Worm (Caenorhabditis elegans): ENCODE results near the gene bath-47.
"Not testable (repeated sequence)": the region's sequence is repeated elsewhere in the genome, so short reads cannot be mapped to it uniquely, and the experiment has no call there.

bath-47 gene

ce11 chrII:1636392-1636791 lies 34.8 kb downstream of the bath-47 start, which contains the start of gene srg-20:
srg-20 (plus strand) TSS chrII:1636692.
- not testable (repeated sequence) for TF ChIP-seq lsy-12, eor-1, mml-1 (tag; optimal IDR thresholded peaks at IDR 0.05)

ce11 chrII:1640496-1640895 lies 38.9 kb downstream of the bath-47 start, which contains the start of gene srh-72:
srh-72 (minus strand) TSS chrII:1640596.
- TF ChIP-seq skn-1 (tag; optimal IDR thresholded peaks at IDR 0.05) = no peak
- TF ChIP-seq elt-3 (tag; optimal IDR thresholded peaks at IDR 0.05) = no peak
- TF ChIP-seq lin-15B (tag; optimal IDR thresholded peaks at IDR 0.05) = no peak
- no peak for TF ChIP-seq aly-2 (tag; optimal IDR thresholded peaks at IDR 0.05)
- no peak for TF ChIP-seq snpc-4 (tag; optimal IDR thresholded peaks at IDR 0.05)
- TF ChIP-seq tbx-2 (tag; optimal IDR thresholded peaks at IDR 0.05) = no peak
- no peak for TF ChIP-seq unc-39 (tag; optimal IDR thresholded peaks at IDR 0.05)
- no peak for TF ChIP-seq fkh-10 (GFP tag; optimal IDR thresholded peaks at IDR 0.05)
- TF ChIP-seq nhr-237 (tag; optimal IDR thresholded peaks at IDR 0.05) = no peak
- TF ChIP-seq hmg-11 (tag; optimal IDR thresholded peaks at IDR 0.05) = no peak
- no peak for TF ChIP-seq unc-62 (GFP tag; optimal IDR thresholded peaks at IDR 0.05)
- no peak for TF ChIP-seq egl-27 (tag; optimal IDR thresholded peaks at IDR 0.05)
- no peak for TF ChIP-seq nhr-76 (tag; optimal IDR thresholded peaks at IDR 0.05)
- TF ChIP-seq mdl-1 (tag; optimal IDR thresholded peaks at IDR 0.05) = no peak

ce11 chrII:1644777-1645348 lies 43.3 kb downstream of the bath-47 start, which contains the start of gene ZC204.6:
ZC204.6 (minus strand) TSS chrII:1644827.
- no peak for TF ChIP-seq nhr-77 (tag; optimal IDR thresholded peaks at IDR 0.05)
- TF ChIP-seq tbx-2 (tag; optimal IDR thresholded peaks at IDR 0.05) = no peak
- TF ChIP-seq pha-4 (tag; optimal IDR thresholded peaks at IDR 0.05) = no peak
- TF ChIP-seq eor-1 (tag; optimal IDR thresholded peaks at IDR 0.05) = no peak

ce11 chrII:1646199-1646598 lies 44.6 kb downstream of the bath-47 start, which contains the start of gene ZC204.17:
ZC204.17 (minus strand) TSS chrII:1646299.
- TF ChIP-seq elt-1 (tag; optimal IDR thresholded peaks at IDR 0.05) (no peak), fos-1 (tag; optimal IDR thresholded peaks at IDR 0.05) (no peak), mdl-1 (tag; optimal IDR thresholded peaks at IDR 0.05) (no peak), pha-4 (tag; optimal IDR thresholded peaks at IDR 0.05) (no peak), daf-12 (tag; optimal IDR thresholded peaks at IDR 0.05) (no peak), nfya-1 (tag; optimal IDR thresholded peaks at IDR 0.05; ENCODE audit: insufficient read depth) (no peak), zag-1 (tag; optimal IDR thresholded peaks at IDR 0.05) (no peak), eor-1 (tag; optimal IDR thresholded peaks at IDR 0.05) (no peak), snpc-4 (tag; optimal IDR thresholded peaks at IDR 0.05) (no peak)

ce11 chrII:1648768-1649167 lies 47.2 kb downstream of the bath-47 start, which contains the start of gene fbxb-21:
fbxb-21 (minus strand) TSS chrII:1648868.
- TF ChIP-seq jun-1 (tag; optimal IDR thresholded peaks at IDR 0.05) (no peak), nhr-25 (tag; optimal IDR thresholded peaks at IDR 0.05) (no peak), fkh-10 (GFP tag; optimal IDR thresholded peaks at IDR 0.05) (peak; percentile 44), ZK546.5 (tag; optimal IDR thresholded peaks at IDR 0.05) (no peak), nhr-76 (tag; optimal IDR thresholded peaks at IDR 0.05) (no peak), daf-12 (tag; optimal IDR thresholded peaks at IDR 0.05) (no peak)

- no peak for TF ChIP-seq pha-4 (tag; optimal IDR thresholded peaks at IDR 0.05)
- no peak for TF ChIP-seq ceh-28 (tag; optimal IDR thresholded peaks at IDR 0.05)
- no peak for TF ChIP-seq aly-2 (tag; optimal IDR thresholded peaks at IDR 0.05)
- TF ChIP-seq ZK546.5 (tag; optimal IDR thresholded peaks at IDR 0.05) = no peak
- TF ChIP-seq lin-15B (tag; optimal IDR thresholded peaks at IDR 0.05) = no peak
- no peak for TF ChIP-seq fos-1 (tag; optimal IDR thresholded peaks at IDR 0.05)
- no peak for TF ChIP-seq unc-62 (GFP tag; optimal IDR thresholded peaks at IDR 0.05)
- TF ChIP-seq pqm-1 (tag; optimal IDR thresholded peaks at IDR 0.05) = no peak
- TF ChIP-seq nhr-43 (tag; optimal IDR thresholded peaks at IDR 0.05; ENCODE audit: poor library complexity, severe bottlenecking) = no peak
- no peak for TF ChIP-seq fkh-2 (tag; optimal IDR thresholded peaks at IDR 0.05)
- no peak for TF ChIP-seq ceh-16 (tag; optimal IDR thresholded peaks at IDR 0.05)
- no peak for TF ChIP-seq skn-1 (tag; optimal IDR thresholded peaks at IDR 0.05)
- TF ChIP-seq nhr-23 (tag; optimal IDR thresholded peaks at IDR 0.05) = no peak
- no peak for TF ChIP-seq ztf-4 (tag; optimal IDR thresholded peaks at IDR 0.05)
- TF ChIP-seq nhr-237 (tag; optimal IDR thresholded peaks at IDR 0.05) = no peak
Observed at ce11 chrII:1650502-1650901, 48.9 kb downstream of the bath-47 start, which contains the start of gene fbxb-20. fbxb-20 (minus strand) TSS chrII:1650602.

Measured in whole organism, L3 larva.